Fruit fly (Drosophila melanogaster) whole organism, embryonic: Measurements from ENCODE around the gene CG15764.

Source experiments
- Atf6 ChIP-seq: fragments of 200-800 bp; sonication (Bioruptor generic); IDR thresholded peaks from 2 replicates; pipeline ENCODE4 v1.3.6; 2022; ENCODE audit warnings: missing biosample characterization, missing genetic modification characterization
- CG10209 ChIP-seq: fragments of 200-800 bp; sonication (Bioruptor generic); optimal IDR thresholded peaks from 3 replicates; lab custom pipeline; 2017; ENCODE audit warnings: missing biosample characterization, mild to moderate bottlenecking, missing genetic modification characterization, missing genetic modification reagents
- CG11398 ChIP-seq: fragments of 200-800 bp; sonication (Bioruptor generic); optimal IDR thresholded peaks from 2 replicates; lab custom pipeline; 2016; ENCODE audit warnings: missing biosample characterization, missing genetic modification characterization
- CG11723 ChIP-seq: fragments of 200-800 bp; sonication (Bioruptor generic); optimal IDR thresholded peaks from 2 replicates; lab custom pipeline; 2017; ENCODE audit warnings: missing biosample characterization, mild to moderate bottlenecking, missing genetic modification characterization
- CG12299 ChIP-seq: fragments of 200-800 bp; sonication (Bioruptor generic); optimal IDR thresholded peaks from 2 replicates; lab custom pipeline; 2018; ENCODE audit warnings: missing biosample characterization, mild to moderate bottlenecking, missing genetic modification characterization
- CG14441 ChIP-seq: fragments of 200-800 bp; sonication (Bioruptor generic); IDR thresholded peaks from 2 replicates; pipeline ENCODE4 v1.3.6; 2022; ENCODE audit warnings: missing biosample characterization, missing genetic modification characterization
- CG14860 ChIP-seq: fragments of 200-800 bp; sonication (Bioruptor generic); IDR thresholded peaks from 3 replicates; pipeline ENCODE4 v1.3.6; 2022; ENCODE audit warnings: missing biosample characterization, missing genetic modification characterization; ENCODE audit not compliant: partially characterized antibody
- CG15011 ChIP-seq: fragments of 200-800 bp; sonication (Bioruptor generic); optimal IDR thresholded peaks from 3 replicates; lab custom pipeline; 2018; ENCODE audit warnings: missing biosample characterization, mild to moderate bottlenecking, missing genetic modification characterization
- CG15479 ChIP-seq: fragments of 200-800 bp; sonication (Bioruptor generic); optimal IDR thresholded peaks from 3 replicates; lab custom pipeline; 2019; ENCODE audit warnings: missing biosample characterization, mild to moderate bottlenecking, missing genetic modification characterization, moderate library complexity
- CG1602 ChIP-seq: fragments of 200-800 bp; sonication (Bioruptor generic); optimal IDR thresholded peaks from 3 replicates; lab custom pipeline; 2016; ENCODE audit warnings: missing biosample characterization, missing genetic modification characterization
- CG18262 ChIP-seq: fragments of 200-800 bp; optimal IDR thresholded peaks from 3 replicates; lab custom pipeline; 2019; ENCODE audit warnings: missing biosample characterization, mild to moderate bottlenecking, missing genetic modification characterization, moderate library complexity
- CG18764 ChIP-seq: fragments of 200-800 bp; sonication (Bioruptor generic); optimal IDR thresholded peaks from 3 replicates; lab custom pipeline; 2016; ENCODE audit warnings: missing biosample characterization, missing genetic modification characterization
- CG2875 ChIP-seq: fragments of 200-800 bp; sonication (Bioruptor generic); optimal IDR thresholded peaks from 2 replicates; lab custom pipeline; 2017; ENCODE audit warnings: missing biosample characterization, mild to moderate bottlenecking, missing genetic modification characterization, missing genetic modification reagents
- CG31441 ChIP-seq: fragments of 200-800 bp; sonication (Bioruptor generic); IDR thresholded peaks from 2 replicates; pipeline ENCODE4 v1.3.6; 2022; ENCODE audit warnings: missing biosample characterization, missing genetic modification characterization
- CG32532 ChIP-seq: fragments of 200-800 bp; sonication (Bioruptor generic); IDR thresholded peaks from 2 replicates; pipeline ENCODE4 v1.3.6; 2022; ENCODE audit warnings: missing biosample characterization, missing genetic modification characterization
- CG3726 ChIP-seq: fragments of 200-800 bp; sonication (Bioruptor generic); IDR thresholded peaks from 3 replicates; pipeline ENCODE4, ENCODE4 v1.3.6; 2022; ENCODE audit warnings: missing biosample characterization, missing genetic modification characterization
- CG42726 ChIP-seq: fragments of 200-800 bp; sonication (Bioruptor generic); IDR thresholded peaks from 2 replicates; pipeline ENCODE4 v1.3.6; 2022; ENCODE audit warnings: missing biosample characterization, missing genetic modification characterization; ENCODE audit not compliant: partially characterized antibody
- CG4707 ChIP-seq: fragments of 200-800 bp; sonication (Bioruptor generic); optimal IDR thresholded peaks from 2 replicates; lab custom pipeline; 2018; ENCODE audit warnings: missing biosample characterization, mild to moderate bottlenecking, missing genetic modification characterization, moderate library complexity
- CG4820 ChIP-seq: fragments of 200-800 bp; sonication (Bioruptor generic); optimal IDR thresholded peaks from 3 replicates; lab custom pipeline; 2016; ENCODE audit warnings: missing biosample characterization, missing genetic modification characterization
- CG5953 ChIP-seq: fragments of 200-800 bp; sonication (Bioruptor generic); IDR thresholded peaks from 2 replicates; pipeline ENCODE4 v1.3.6; 2022; ENCODE audit warnings: missing biosample characterization, missing genetic modification characterization
- CG6689 ChIP-seq: fragments of 200-800 bp; sonication (Bioruptor generic); IDR thresholded peaks from 2 replicates; pipeline ENCODE4 v1.3.6; 2022; ENCODE audit warnings: missing biosample characterization, missing genetic modification characterization
- CG6765 ChIP-seq: fragments of 200-800 bp; sonication (Bioruptor generic); optimal IDR thresholded peaks from 3 replicates; lab custom pipeline; 2017; ENCODE audit warnings: missing biosample characterization, mild to moderate bottlenecking, missing genetic modification characterization
- CG8388 ChIP-seq: fragments of 200-800 bp; sonication (Bioruptor generic); optimal IDR thresholded peaks from 2 replicates; lab custom pipeline; 2019; ENCODE audit warnings: missing biosample characterization, mild to moderate bottlenecking, missing genetic modification characterization, moderate library complexity
- CG8765 ChIP-seq: fragments of 200-800 bp; sonication (Bioruptor generic); IDR thresholded peaks from 2 replicates; pipeline ENCODE4 v1.3.6; 2022; ENCODE audit warnings: missing biosample characterization, missing genetic modification characterization
- CG8924 ChIP-seq: fragments of 200-800 bp; optimal IDR thresholded peaks from 3 replicates; lab custom pipeline; 2019; ENCODE audit warnings: missing biosample characterization, mild to moderate bottlenecking, missing genetic modification characterization, moderate library complexity
- CG9876 ChIP-seq: fragments of 200-800 bp; sonication (Bioruptor generic); optimal IDR thresholded peaks from 2 replicates; lab custom pipeline; 2016; ENCODE audit warnings: missing biosample characterization, missing genetic modification characterization
- Dbx ChIP-seq: fragments of 200-800 bp; sonication (Bioruptor generic); IDR thresholded peaks from 3 replicates; pipeline ENCODE4 v1.3.6; 2022; ENCODE audit warnings: missing biosample characterization, missing genetic modification characterization
- Scr ChIP-seq: fragments of 200-800 bp; sonication (Bioruptor generic); IDR thresholded peaks from 2 replicates; pipeline ENCODE4 v1.3.6; 2022; ENCODE audit warnings: missing biosample characterization, missing genetic modification characterization; ENCODE audit not compliant: partially characterized antibody
- Sox102F ChIP-seq: fragments of 200-800 bp; sonication (Bioruptor generic); optimal IDR thresholded peaks from 2 replicates; lab custom pipeline; 2018; ENCODE audit warnings: missing biosample characterization, mild to moderate bottlenecking, missing genetic modification characterization, moderate library complexity
- Sry-δ ChIP-seq: fragments of 200-800 bp; sonication (Bioruptor generic); optimal IDR thresholded peaks from 2 replicates; lab custom pipeline; 2016; ENCODE audit warnings: missing biosample characterization, missing genetic modification characterization
- abd-A ChIP-seq: fragments of 200-800 bp; sonication (Bioruptor generic); optimal IDR thresholded peaks from 3 replicates; lab custom pipeline; 2019; ENCODE audit warnings: missing biosample characterization, mild to moderate bottlenecking, missing genetic modification characterization, moderate library complexity
- ap ChIP-seq: fragments of 200-800 bp; sonication (Bioruptor generic); IDR thresholded peaks from 2 replicates; pipeline ENCODE4 v1.3.6; 2022; ENCODE audit warnings: missing biosample characterization, missing genetic modification characterization
- bbx ChIP-seq: fragments of 200-800 bp; sonication (Bioruptor generic); IDR thresholded peaks from 2 replicates; pipeline ENCODE4 v1.3.6; 2022; ENCODE audit warnings: missing biosample characterization, missing genetic modification characterization; ENCODE audit not compliant: partially characterized antibody
- cad ChIP-seq: fragments of >200 bp; optimal IDR thresholded peaks from 2 replicates; lab custom pipeline; 2017; ENCODE audit warnings: missing biosample characterization, missing genetic modification characterization
- fd96Cb ChIP-seq: fragments of 200-800 bp; sonication (Bioruptor generic); optimal IDR thresholded peaks from 2 replicates; lab custom pipeline; 2018; ENCODE audit warnings: missing biosample characterization, mild to moderate bottlenecking, missing genetic modification characterization, moderate library complexity
- fu2 ChIP-seq: fragments of 200-800 bp; sonication (Bioruptor generic); optimal IDR thresholded peaks from 2 replicates; lab custom pipeline; 2016; ENCODE audit warnings: missing biosample characterization, missing genetic modification characterization
- gsb ChIP-seq: fragments of 200-800 bp; sonication (Bioruptor generic); IDR thresholded peaks from 2 replicates; pipeline ENCODE4 v1.3.6; 2022; ENCODE audit warnings: missing biosample characterization, missing genetic modification characterization
- gsb-n ChIP-seq: fragments of 200-800 bp; sonication (Bioruptor generic); optimal IDR thresholded peaks from 3 replicates; lab custom pipeline; 2018; ENCODE audit warnings: missing biosample characterization, mild to moderate bottlenecking, missing genetic modification characterization
- jing ChIP-seq: fragments of 200-800 bp; sonication (Bioruptor generic); optimal IDR thresholded peaks from 2 replicates; lab custom pipeline; 2018; ENCODE audit warnings: missing biosample characterization, mild to moderate bottlenecking, missing genetic modification characterization
- kay ChIP-seq: fragments of 200-800 bp; sonication (Bioruptor generic); optimal IDR thresholded peaks from 2 replicates; lab custom pipeline; 2016; ENCODE audit warnings: missing biosample characterization, missing genetic modification characterization
- oc ChIP-seq: fragments of 200-800 bp; sonication (Bioruptor generic); optimal IDR thresholded peaks from 2 replicates; lab custom pipeline; 2018; ENCODE audit warnings: missing biosample characterization, mild to moderate bottlenecking, missing genetic modification characterization, moderate library complexity
- peb ChIP-seq: fragments of 200-800 bp; sonication (Bioruptor generic); IDR thresholded peaks from 2 replicates; pipeline ENCODE4 v1.3.6; 2022; ENCODE audit warnings: missing biosample characterization, missing genetic modification characterization
- pzg ChIP-seq: fragments of 200-800 bp; sonication (Bioruptor generic); optimal IDR thresholded peaks from 3 replicates; lab custom pipeline; 2018; ENCODE audit warnings: missing biosample characterization, mild to moderate bottlenecking, missing genetic modification characterization, moderate library complexity
- repo ChIP-seq: fragments of 200-800 bp; sonication (Bioruptor generic); optimal IDR thresholded peaks from 2 replicates; lab custom pipeline; 2016; ENCODE audit warnings: missing biosample characterization, missing genetic modification characterization
- rib ChIP-seq: fragments of 200-800 bp; sonication (Bioruptor generic); IDR thresholded peaks from 2 replicates; pipeline ENCODE4 v1.3.6; 2022; ENCODE audit warnings: missing biosample characterization, missing genetic modification characterization
- sim ChIP-seq: fragments of 200-800 bp; sonication (Bioruptor generic); IDR thresholded peaks from 2 replicates; pipeline ENCODE4 v1.3.6; 2022; ENCODE audit warnings: missing biosample characterization, missing genetic modification characterization
- trh ChIP-seq: fragments of 200-800 bp; sonication (Bioruptor generic); optimal IDR thresholded peaks from 2 replicates; lab custom pipeline; 2016; ENCODE audit warnings: missing biosample characterization, missing genetic modification characterization
- unc-4 ChIP-seq: fragments of 200-800 bp; sonication (Bioruptor generic); IDR thresholded peaks from 2 replicates; pipeline ENCODE4 v1.3.6; 2022; ENCODE audit warnings: missing biosample characterization, missing genetic modification characterization; ENCODE audit not compliant: partially characterized antibody
- unpg ChIP-seq: fragments of 200-800 bp; sonication (Bioruptor generic); optimal IDR thresholded peaks from 3 replicates; lab custom pipeline; 2018; ENCODE audit warnings: missing biosample characterization, mild to moderate bottlenecking, missing genetic modification characterization, moderate library complexity
- zen ChIP-seq: fragments of 200-800 bp; sonication (Bioruptor generic); optimal IDR thresholded peaks from 3 replicates; lab custom pipeline; 2018; ENCODE audit warnings: missing biosample characterization, mild to moderate bottlenecking, missing genetic modification characterization, moderate library complexity

CG15764 gene

dm6 chrX:5891666-5892444 is 23.0 kb downstream of the CG15764 start (continued):
- TF ChIP-seq CG18262 (tag; lab: Kevin White, UChicago) = peak; percentile 15
- TF ChIP-seq rib (GFP tag; lab: Robert Waterston, UW) = no peak
- TF ChIP-seq CG14441 = 0 out of 2 replicates have a peak, but pooled peaks have one; percentile 15
- TF ChIP-seq CG6765 = no peak
- no peak for TF ChIP-seq oc (tag; lab: Kevin White, UChicago)
- TF ChIP-seq abd-A (tag; lab: Kevin White, UChicago) = no peak
- TF ChIP-seq CG11723 (GFP tag; lab: Kevin White, UChicago) = no peak
- no peak for TF ChIP-seq jing (GFP tag; lab: Kevin White, UChicago)
- no peak for TF ChIP-seq CG9876 (GFP tag; lab: Kevin White, UChicago)
- peak; percentile 11 for TF ChIP-seq fd96Cb
- no peak for TF ChIP-seq CG8924 (tag; lab: Kevin White, UChicago)
- TF ChIP-seq cad (GFP tag; lab: Kevin White, UChicago) = no peak
- no peak for TF ChIP-seq CG18764 (GFP tag; lab: Kevin White, UChicago)
- no peak for TF ChIP-seq bbx
- peak; percentile 66 for TF ChIP-seq Atf6 (GFP tag; lab: Robert Waterston, UW)
- no peak for TF ChIP-seq CG10209 (GFP tag; lab: Kevin White, UChicago)
- TF ChIP-seq CG8388 (GFP tag; lab: Kevin White, UChicago) = peak; percentile 6
- TF ChIP-seq zen (tag; lab: Kevin White, UChicago) = no peak
- no peak for TF ChIP-seq unc-4
- TF ChIP-seq CG11398 (GFP tag; lab: Kevin White, UChicago) = no peak
- no peak for TF ChIP-seq CG42726 (GFP tag; lab: Robert Waterston, UW)
- no peak for TF ChIP-seq peb (GFP tag; lab: Robert Waterston, UW)
- TF ChIP-seq CG8765 (GFP tag; lab: Robert Waterston, UW) = no peak
- no peak for TF ChIP-seq CG12299
- 0 out of 2 replicates have a peak, but pooled peaks have one; percentile 27 for TF ChIP-seq CG31441 (GFP tag; lab: Robert Waterston, UW)
- TF ChIP-seq Sry-δ = no peak
- TF ChIP-seq kay (GFP tag; lab: Kevin White, UChicago) = no peak
- TF ChIP-seq unpg (GFP tag; lab: Kevin White, UChicago) = peak; percentile 54
- no peak for TF ChIP-seq CG6689 (GFP tag; lab: Robert Waterston, UW)
- TF ChIP-seq trh (GFP tag; lab: Kevin White, UChicago) = no peak
- no peak for TF ChIP-seq repo (GFP tag; lab: Kevin White, UChicago)
- TF ChIP-seq gsb = no peak
- no peak for TF ChIP-seq ap (GFP tag; lab: Robert Waterston, UW)
- peak; percentile 20 for TF ChIP-seq Sox102F (GFP tag; lab: Kevin White, UChicago)
- TF ChIP-seq pzg (GFP tag; lab: Kevin White, UChicago) = no peak
- TF ChIP-seq gsb-n (tag; lab: Kevin White, UChicago) = peak; percentile 3
- no peak for TF ChIP-seq sim (GFP tag; lab: Robert Waterston, UW)
- TF ChIP-seq CG4707 (GFP tag; lab: Kevin White, UChicago) = no peak
- no peak for TF ChIP-seq CG4820 (GFP tag; lab: Kevin White, UChicago)
- no peak for TF ChIP-seq Scr (GFP tag; lab: Robert Waterston, UW)
- TF ChIP-seq CG5953 (GFP tag; lab: Robert Waterston, UW) = no peak
- TF ChIP-seq CG1602 (GFP tag; lab: Kevin White, UChicago) = no peak
- peak; percentile 76; the same call in 2 of the 3 replicates for TF ChIP-seq Dbx
- TF ChIP-seq CG15011 = no peak
- no peak for TF ChIP-seq CG15479 (GFP tag; lab: Kevin White, UChicago)
- peak; percentile 76 for TF ChIP-seq CG32532 (GFP tag; lab: Robert Waterston, UW)
- no peak for TF ChIP-seq CG2875 (GFP tag; lab: Kevin White, UChicago)
- no peak for TF ChIP-seq CG3726 (GFP tag; lab: Robert Waterston, UW)
- no peak for TF ChIP-seq CG14860
- TF ChIP-seq fu2 (GFP tag; lab: Kevin White, UChicago) = peak; percentile 40
